Fruit fly (Drosophila melanogaster) whole organism, embryonic: ENCODE data around the gene Dpp10.

ENCODE experiments used
- Bteb2 ChIP-seq: fragments of 200-800 bp; sonication (Bioruptor generic); optimal IDR thresholded peaks from 2 replicates; lab custom pipeline; 2016; ENCODE audit warnings: missing biosample characterization, missing genetic modification characterization
- CG1024 ChIP-seq: fragments of 200-800 bp; sonication (Bioruptor generic); IDR thresholded peaks from 2 replicates; pipeline ENCODE4 v1.3.6; 2022; ENCODE audit warnings: missing biosample characterization, missing genetic modification characterization
- CG10321 ChIP-seq: fragments of 200-800 bp; sonication (Bioruptor generic); IDR thresholded peaks from 2 replicates; pipeline ENCODE4 v1.3.6; 2022; ENCODE audit warnings: missing biosample characterization, missing genetic modification characterization
- CG10366 ChIP-seq: fragments of 200-800 bp; sonication (Bioruptor generic); IDR thresholded peaks from 2 replicates; pipeline ENCODE4 v1.3.6; 2022; ENCODE audit warnings: missing biosample characterization, missing genetic modification characterization
- CG10654 ChIP-seq: fragments of 200-800 bp; sonication (Bioruptor generic); optimal IDR thresholded peaks from 2 replicates; lab custom pipeline; 2016; ENCODE audit warnings: missing biosample characterization, missing genetic modification characterization
- CG11093 ChIP-seq: fragments of 200-800 bp; sonication (Bioruptor generic); IDR thresholded peaks from 3 replicates; pipeline ENCODE4 v1.3.6; 2022; ENCODE audit warnings: missing biosample characterization, missing genetic modification characterization
- CG11696 ChIP-seq: fragments of 200-800 bp; sonication (Bioruptor generic); IDR thresholded peaks from 2 replicates; pipeline ENCODE4 v1.3.6; 2022; ENCODE audit warnings: missing biosample characterization, missing genetic modification characterization
- CG13424 ChIP-seq: fragments of 200-800 bp; sonication (Bioruptor generic); optimal IDR thresholded peaks from 2 replicates; lab custom pipeline; 2019; ENCODE audit warnings: missing biosample characterization, mild to moderate bottlenecking, missing genetic modification characterization, moderate library complexity
- CG13624 ChIP-seq: fragments of 200-800 bp; sonication (Bioruptor generic); optimal IDR thresholded peaks from 2 replicates; lab custom pipeline; 2016; ENCODE audit warnings: missing biosample characterization, missing genetic modification characterization
- CG15479 ChIP-seq: fragments of 200-800 bp; sonication (Bioruptor generic); optimal IDR thresholded peaks from 3 replicates; lab custom pipeline; 2019; ENCODE audit warnings: missing biosample characterization, mild to moderate bottlenecking, missing genetic modification characterization, moderate library complexity
- CG16813 ChIP-seq: fragments of 200-800 bp; sonication (Bioruptor generic); IDR thresholded peaks from 3 replicates; pipeline ENCODE4 v1.3.6; 2022; ENCODE audit warnings: missing biosample characterization, missing genetic modification characterization; ENCODE audit not compliant: partially characterized antibody
- CG17385 ChIP-seq: fragments of 200-800 bp; sonication (Bioruptor generic); optimal IDR thresholded peaks from 3 replicates; lab custom pipeline; 2018; ENCODE audit warnings: missing biosample characterization, mild to moderate bottlenecking, missing genetic modification characterization
- CG30431 ChIP-seq: fragments of 200-800 bp; sonication (Bioruptor generic); optimal IDR thresholded peaks from 2 replicates; lab custom pipeline; 2017; ENCODE audit warnings: missing biosample characterization, missing genetic modification characterization
- CG32532 ChIP-seq: fragments of 200-800 bp; sonication (Bioruptor generic); IDR thresholded peaks from 2 replicates; pipeline ENCODE4 v1.3.6; 2022; ENCODE audit warnings: missing biosample characterization, missing genetic modification characterization
- CG4854 ChIP-seq: fragments of 200-800 bp; sonication (Bioruptor generic); optimal IDR thresholded peaks from 2 replicates; lab custom pipeline; 2016; ENCODE audit warnings: missing biosample characterization, missing genetic modification characterization, inconsistent platforms
- CG6813 ChIP-seq: fragments of 200-800 bp; sonication (Bioruptor generic); optimal IDR thresholded peaks from 2 replicates; lab custom pipeline; 2017; ENCODE audit warnings: missing biosample characterization, missing genetic modification characterization, mild to moderate bottlenecking, moderate library complexity, missing genetic modification reagents
- CG8290 ChIP-seq, 3 experiments: fragments of 200-800 bp; sonication (Bioruptor generic); optimal IDR thresholded peaks; 2 replicates each; lab custom pipeline; 2016 to 2019; ENCODE audit warnings: missing biosample characterization in 3 of 3, missing genetic modification characterization in 3 of 3, mild to moderate bottlenecking in 2 of 3, moderate library complexity in 1 of 3
- CG9932 ChIP-seq: fragments of 200-800 bp; sonication (Bioruptor generic); IDR thresholded peaks from 2 replicates; pipeline ENCODE4 v1.3.6; 2022; ENCODE audit warnings: missing biosample characterization, missing genetic modification characterization
- CTCF ChIP-seq: fragments of 200-800 bp; sonication (Bioruptor generic); optimal IDR thresholded peaks from 2 replicates; lab custom pipeline; 2017; ENCODE audit warnings: missing biosample characterization, mild to moderate bottlenecking, missing genetic modification characterization, moderate library complexity
- CkIIα-i1 ChIP-seq: fragments of 200-800 bp; sonication (Bioruptor generic); IDR thresholded peaks from 2 replicates; pipeline ENCODE4 v1.3.6; 2022; ENCODE audit warnings: missing biosample characterization, missing genetic modification characterization
- E2f1 ChIP-seq: fragments of 200-800 bp; sonication (Bioruptor generic); IDR thresholded peaks from 2 replicates; pipeline ENCODE4 v1.3.6; 2022; ENCODE audit warnings: missing biosample characterization, missing genetic modification characterization
- Eip74EF ChIP-seq, 2 experiments: fragments of 200-800 bp in 1 of 2; fragments of >200 bp in 1 of 2; sonication (Bioruptor generic) in 1 of 2; optimal IDR thresholded peaks; 2 replicates each; lab custom pipeline; 2017 to 2019; ENCODE audit warnings: missing biosample characterization in 2 of 2, missing genetic modification characterization in 2 of 2, mild to moderate bottlenecking in 1 of 2, moderate library complexity in 1 of 2
- HLH4C ChIP-seq: fragments of 200-800 bp; sonication (Bioruptor generic); IDR thresholded peaks from 3 replicates; pipeline ENCODE4 v1.3.6; 2022; ENCODE audit warnings: missing biosample characterization, missing genetic modification characterization; ENCODE audit not compliant: partially characterized antibody
- Hr78 ChIP-seq, 2 experiments: fragments of 200-800 bp in 1 of 2; fragments of >200 bp in 1 of 2; sonication (Bioruptor generic) in 1 of 2; optimal IDR thresholded peaks; 2 replicates each; lab custom pipeline; 2017 to 2019; ENCODE audit warnings: missing biosample characterization in 2 of 2, missing genetic modification characterization in 2 of 2, mild to moderate bottlenecking in 1 of 2, moderate library complexity in 1 of 2
- Med ChIP-seq: fragments of 200-800 bp; sonication (Bioruptor generic); peaks from one replicate; lab custom pipeline; 2016; ENCODE audit warnings: missing biosample characterization, missing genetic modification characterization, mild to moderate bottlenecking, inconsistent platforms, moderate library complexity
- NFAT ChIP-seq: fragments of 200-800 bp; sonication (Bioruptor generic); IDR thresholded peaks from 2 replicates; pipeline ENCODE4 v1.3.6; 2022; ENCODE audit warnings: missing biosample characterization, missing genetic modification characterization
- PHDP ChIP-seq: fragments of 200-800 bp; sonication (Bioruptor generic); optimal IDR thresholded peaks from 3 replicates; lab custom pipeline; 2018; ENCODE audit warnings: missing biosample characterization, mild to moderate bottlenecking, missing genetic modification characterization, moderate library complexity
- Poxn ChIP-seq: fragments of 200-800 bp; sonication (Bioruptor generic); IDR thresholded peaks from 2 replicates; pipeline ENCODE4 v1.3.6; 2022; ENCODE audit warnings: missing biosample characterization, missing genetic modification characterization
- Sin3A ChIP-seq: fragments of >200 bp; optimal IDR thresholded peaks from 2 replicates; lab custom pipeline; 2018
- Sox102F ChIP-seq: fragments of 200-800 bp; sonication (Bioruptor generic); optimal IDR thresholded peaks from 2 replicates; lab custom pipeline; 2018; ENCODE audit warnings: missing biosample characterization, mild to moderate bottlenecking, missing genetic modification characterization, moderate library complexity
- Xbp1 ChIP-seq: fragments of 200-800 bp; sonication (Bioruptor generic); optimal IDR thresholded peaks from 3 replicates; lab custom pipeline; 2016; ENCODE audit warnings: missing biosample characterization, mild to moderate bottlenecking, missing genetic modification characterization
- ac ChIP-seq: fragments of 200-800 bp; sonication (Bioruptor generic); optimal IDR thresholded peaks from 3 replicates; lab custom pipeline; 2017; ENCODE audit warnings: missing biosample characterization, mild to moderate bottlenecking, missing genetic modification characterization
- az2 ChIP-seq: fragments of 200-800 bp; sonication (Bioruptor generic); optimal IDR thresholded peaks from 3 replicates; lab custom pipeline; 2016; ENCODE audit warnings: missing biosample characterization, missing genetic modification characterization
- cwo ChIP-seq: fragments of 200-800 bp; sonication (Bioruptor generic); optimal IDR thresholded peaks from 3 replicates; lab custom pipeline; 2017; ENCODE audit warnings: missing biosample characterization, missing genetic modification characterization, mild to moderate bottlenecking, moderate library complexity, missing genetic modification reagents
- dati ChIP-seq: fragments of 200-800 bp; sonication (Bioruptor generic); IDR thresholded peaks from 2 replicates; pipeline ENCODE4 v1.3.6; 2022; ENCODE audit warnings: missing biosample characterization, missing genetic modification characterization
- dysf ChIP-seq: fragments of 200-800 bp; sonication (Bioruptor generic); IDR thresholded peaks from 3 replicates; pipeline ENCODE4 v1.3.6; 2022; ENCODE audit warnings: missing biosample characterization, missing genetic modification characterization
- emc ChIP-seq: fragments of 200-800 bp; sonication (Bioruptor generic); optimal IDR thresholded peaks from 2 replicates; lab custom pipeline; 2016; ENCODE audit warnings: missing biosample characterization, missing genetic modification characterization
- fd3F ChIP-seq: fragments of 200-800 bp; sonication (Bioruptor generic); optimal IDR thresholded peaks from 2 replicates; lab custom pipeline; 2018; ENCODE audit warnings: missing biosample characterization, mild to moderate bottlenecking, missing genetic modification characterization, moderate library complexity
- gem ChIP-seq: fragments of 200-800 bp; sonication (Bioruptor generic); optimal IDR thresholded peaks from 2 replicates; lab custom pipeline; 2019; ENCODE audit warnings: missing biosample characterization, mild to moderate bottlenecking, missing genetic modification characterization, moderate library complexity
- kah ChIP-seq: fragments of 200-800 bp; sonication (Bioruptor generic); optimal IDR thresholded peaks from 2 replicates; lab custom pipeline; 2018; ENCODE audit warnings: missing biosample characterization, mild to moderate bottlenecking, missing genetic modification characterization
- nerfin-2 ChIP-seq: fragments of 200-800 bp; sonication (Bioruptor generic); IDR thresholded peaks from 2 replicates; pipeline ENCODE4 v1.3.6; 2022; ENCODE audit warnings: missing biosample characterization, missing genetic modification characterization; ENCODE audit not compliant: partially characterized antibody
- oc ChIP-seq: fragments of 200-800 bp; sonication (Bioruptor generic); optimal IDR thresholded peaks from 2 replicates; lab custom pipeline; 2018; ENCODE audit warnings: missing biosample characterization, mild to moderate bottlenecking, missing genetic modification characterization, moderate library complexity
- peb ChIP-seq: fragments of 200-800 bp; sonication (Bioruptor generic); IDR thresholded peaks from 2 replicates; pipeline ENCODE4 v1.3.6; 2022; ENCODE audit warnings: missing biosample characterization, missing genetic modification characterization
- pnt ChIP-seq: fragments of 200-800 bp; sonication (Bioruptor generic); optimal IDR thresholded peaks from 3 replicates; lab custom pipeline; 2016; ENCODE audit warnings: missing biosample characterization, missing genetic modification characterization
- psq ChIP-seq: fragments of 200-800 bp; sonication (Bioruptor generic); optimal IDR thresholded peaks from 2 replicates; lab custom pipeline; 2017; ENCODE audit warnings: missing biosample characterization, missing genetic modification characterization
- ranshi ChIP-seq: fragments of 200-800 bp; sonication (Bioruptor generic); IDR thresholded peaks from 2 replicates; pipeline ENCODE4 v1.3.6; 2022; ENCODE audit warnings: missing biosample characterization, missing genetic modification characterization
- sens ChIP-seq: fragments of 200-800 bp; sonication (Bioruptor generic); peaks from one replicate; lab custom pipeline; 2016; ENCODE audit warnings: missing biosample characterization, missing genetic modification characterization
- tll ChIP-seq, 2 experiments: fragments of 200-800 bp in 1 of 2; fragments of >200 bp in 1 of 2; sonication (Bioruptor generic) in 1 of 2; optimal IDR thresholded peaks; 2 replicates each; lab custom pipeline; 2017 to 2019; ENCODE audit warnings: missing biosample characterization in 2 of 2, missing genetic modification characterization in 2 of 2, mild to moderate bottlenecking in 1 of 2, moderate library complexity in 1 of 2
- toy ChIP-seq: fragments of 200-800 bp; sonication (Bioruptor generic); IDR thresholded peaks from 2 replicates; pipeline ENCODE4 v1.3.6; 2022; ENCODE audit warnings: missing biosample characterization, missing genetic modification characterization
- unpg ChIP-seq: fragments of 200-800 bp; sonication (Bioruptor generic); optimal IDR thresholded peaks from 3 replicates; lab custom pipeline; 2018; ENCODE audit warnings: missing biosample characterization, mild to moderate bottlenecking, missing genetic modification characterization, moderate library complexity
- zfh2 ChIP-seq: fragments of 200-800 bp; sonication (Bioruptor generic); optimal IDR thresholded peaks from 2 replicates; lab custom pipeline; 2016; ENCODE audit warnings: missing biosample characterization, missing genetic modification characterization

Dpp10 gene

DNA sequence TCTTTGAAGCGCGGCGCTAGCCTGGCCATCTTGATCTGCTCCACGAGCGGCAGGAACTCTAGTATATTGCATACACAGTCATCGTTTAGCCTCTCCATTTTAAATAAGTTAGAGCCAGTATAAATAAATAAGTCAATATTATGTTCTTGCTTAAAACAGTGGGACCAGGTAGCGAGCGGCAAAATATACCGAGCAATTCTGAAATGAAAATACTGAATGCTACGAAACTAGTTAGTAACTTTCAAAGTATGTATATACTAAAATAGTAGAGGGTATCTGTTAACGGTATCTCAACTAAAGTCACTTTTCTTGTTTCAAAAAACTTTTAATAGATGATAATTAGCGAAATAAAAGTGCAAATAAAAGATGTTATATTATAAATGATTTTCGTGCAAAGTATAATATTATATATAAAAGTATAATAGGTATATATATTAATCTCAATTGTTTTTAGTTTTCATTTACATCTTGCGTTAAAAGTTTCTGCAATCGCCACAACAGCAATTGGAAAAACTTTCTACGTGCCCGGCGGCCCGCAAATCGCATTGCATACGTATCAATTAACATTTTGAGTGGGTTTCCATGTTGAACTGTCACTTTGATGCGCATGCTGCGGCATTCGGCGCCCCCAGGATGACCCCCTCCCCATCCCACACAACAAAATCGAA lies 34.7 kb downstream of the Dpp10 start, which contains the start of gene CG13766 (continued):
- TF ChIP-seq PHDP (tag; lab: Kevin White, UChicago) (no peak), kah (GFP tag; lab: Kevin White, UChicago) (no peak), gem (tag; lab: Kevin White, UChicago) (no peak), oc (tag; lab: Kevin White, UChicago) (no peak), NFAT (GFP tag; lab: Robert Waterston, UW) (no peak), CkIIα-i1 (no peak), CG8290 (GFP tag; optimal IDR thresholded peaks at IDR 0.05; lab: Kevin White, UChicago) (peak; percentile 26), CG8290 (tag; optimal IDR thresholded peaks at IDR 0.05; lab: Kevin White, UChicago) (peak in 1 of 2 experiments; percentile 55), emc (no peak), nerfin-2 (GFP tag; lab: Robert Waterston, UW) (peak; percentile 99), fd3F (GFP tag; lab: Kevin White, UChicago) (no peak), CG15479 (GFP tag; lab: Kevin White, UChicago) (no peak), CG30431 (no peak), toy (GFP tag; lab: Robert Waterston, UW) (no peak), Hr78 (GFP tag; optimal IDR thresholded peaks at IDR 0.05; lab: Kevin White, UChicago) (no peak), zfh2 (GFP tag; lab: Kevin White, UChicago) (no peak), Bteb2 (GFP tag; lab: Kevin White, UChicago) (no peak), CG32532 (no peak), CG11093 (GFP tag; lab: Robert Waterston, UW) (no peak), Poxn (GFP tag; lab: Robert Waterston, UW) (0 out of 2 replicates have a peak, but pooled peaks have one; percentile 18), psq (no peak), Med (GFP tag; lab: Kevin White, UChicago) (peak; percentile 34), Sox102F (GFP tag; lab: Kevin White, UChicago) (no peak), az2 (GFP tag; lab: Kevin White, UChicago) (no peak), CG13424 (tag; lab: Kevin White, UChicago) (no peak), CG13624 (GFP tag; lab: Kevin White, UChicago) (no peak), CG11696 (GFP tag; lab: Robert Waterston, UW) (no peak), ranshi (GFP tag; lab: Robert Waterston, UW) (no peak), sens (GFP tag; lab: Kevin White, UChicago) (peak; percentile 75), CG1024 (no peak), Sin3A (lab: Kevin White, UChicago) (no peak), CG4854 (GFP tag; lab: Kevin White, UChicago) (no peak), E2f1 (GFP tag; lab: Robert Waterston, UW) (no peak), dati (GFP tag; lab: Robert Waterston, UW) (no peak), unpg (GFP tag; lab: Kevin White, UChicago) (no peak), CG10321 (no peak), Eip74EF (GFP tag; optimal IDR thresholded peaks at IDR 0.05; lab: Kevin White, UChicago) (no peak), CG10654 (no peak), CG16813 (peak; percentile 96), dysf (GFP tag; lab: Robert Waterston, UW) (no peak), CTCF (GFP tag; lab: Kevin White, UChicago) (no peak), cwo (no peak), CG10366 (no peak), CG17385 (no peak), HLH4C (GFP tag; lab: Robert Waterston, UW) (peak; percentile 100), Xbp1 (GFP tag; lab: Kevin White, UChicago) (no peak), ac (GFP tag; lab: Kevin White, UChicago) (no peak), pnt (GFP tag; lab: Kevin White, UChicago) (no peak), tll (GFP tag; optimal IDR thresholded peaks at IDR 0.05; lab: Kevin White, UChicago) (peak in 1 of 2 experiments; percentile 57), peb (no peak), CG9932 (GFP tag; lab: Robert Waterston, UW) (no peak), CG6813 (GFP tag; lab: Kevin White, UChicago) (no peak)
